Worm (Caenorhabditis elegans): Measurements from ENCODE around the gene prdx-3.

The prdx-3 gene

DNA sequence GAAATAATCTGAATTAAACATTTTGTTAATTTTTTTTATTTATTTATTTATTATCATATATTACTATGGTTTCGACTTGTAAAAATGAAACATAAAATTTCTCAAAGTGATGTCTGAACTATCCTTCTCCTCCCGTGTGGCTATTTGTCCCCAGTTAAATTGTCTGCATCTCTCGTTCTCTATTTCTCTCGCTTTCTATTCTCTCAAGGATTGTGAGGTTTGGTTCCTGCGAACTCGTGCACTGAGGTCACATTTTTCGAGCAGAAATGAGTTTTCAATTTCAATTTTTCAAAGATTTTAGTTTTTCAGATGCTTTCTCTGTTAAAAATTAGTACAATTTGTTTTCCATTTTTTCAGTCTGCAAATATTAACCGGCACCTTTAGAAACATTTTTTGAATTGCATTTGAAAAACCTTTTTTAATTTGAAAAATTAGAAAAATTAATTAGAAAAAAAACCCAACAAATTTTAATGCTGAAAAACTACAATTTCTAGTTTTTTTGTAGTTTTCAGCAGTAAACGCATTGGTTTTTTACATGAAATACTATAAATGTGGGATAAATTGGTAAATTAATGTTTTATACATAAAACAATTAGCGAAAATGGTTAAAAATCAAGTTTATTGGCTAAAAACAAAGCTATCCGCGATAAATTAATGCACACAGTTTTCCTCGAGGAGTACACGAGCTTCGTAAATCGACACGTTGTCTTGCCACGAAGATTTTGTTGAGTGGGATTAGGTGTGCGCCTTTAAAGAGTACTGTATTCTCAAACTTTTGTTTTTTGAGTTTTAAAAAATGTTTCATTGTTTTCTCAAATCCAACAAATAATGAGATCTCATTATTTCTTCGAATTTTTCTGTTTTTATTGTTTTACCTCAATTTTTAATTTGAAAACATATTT lies 5.1 kb downstream of the prdx-3 start (continued):
- TF ChIP-seq fkh-10 (GFP tag; optimal IDR thresholded peaks at IDR 0.05) (no peak), lin-39 (tag; optimal IDR thresholded peaks at IDR 0.05) (no peak)

DNA sequence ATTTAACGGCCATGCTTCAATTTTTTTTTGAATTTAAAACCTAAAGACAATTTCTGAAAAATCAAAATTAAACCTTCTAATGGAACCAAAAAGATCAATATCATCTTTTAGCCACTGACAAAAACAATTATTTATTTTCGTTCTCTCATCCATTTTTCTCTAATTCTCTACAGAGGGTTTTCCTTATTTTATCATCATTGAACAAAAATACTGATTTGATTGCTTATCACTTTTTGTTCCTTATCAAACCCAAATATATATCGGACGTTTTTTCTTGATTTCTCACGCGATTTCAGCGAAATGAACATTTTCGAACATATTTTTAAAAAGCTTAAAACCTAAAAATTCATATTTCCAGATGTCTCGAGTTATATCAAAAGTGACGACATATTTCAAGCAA lies 5.9 kb downstream of the prdx-3 start, which contains the start of gene mpc-1:
mpc-1 (plus strand) TSS at position 359 of the 400 bp plus-strand sequence.
- TF ChIP-seq sea-2 (GFP tag; optimal IDR thresholded peaks at IDR 0.05) (no peak), skn-1 (tag; optimal IDR thresholded peaks at IDR 0.05) (peak; percentile 48), jun-1 (tag; optimal IDR thresholded peaks at IDR 0.05) (peak; percentile 51), snpc-4 (tag; optimal IDR thresholded peaks at IDR 0.05) (peak; percentile 57), elt-3 (tag; optimal IDR thresholded peaks at IDR 0.05) (peak in 2 of 3 experiments; percentile 68 to 80), elt-2 (tag; optimal IDR thresholded peaks at IDR 0.05) (peak; percentile 89), fkh-2 (tag; optimal IDR thresholded peaks at IDR 0.05) (no peak), hmg-11 (tag; optimal IDR thresholded peaks at IDR 0.05) (no peak), lin-15B (tag; optimal IDR thresholded peaks at IDR 0.05) (no peak), nfya-1 (tag; optimal IDR thresholded peaks at IDR 0.05; ENCODE audit: insufficient read depth) (no peak), pha-4 (tag; optimal IDR thresholded peaks at IDR 0.05) (peak; percentile 64), pqm-1 (tag; optimal IDR thresholded peaks at IDR 0.05) (peak; percentile 95), ceh-9 (tag; optimal IDR thresholded peaks at IDR 0.05) (no peak), ZK546.5 (tag; optimal IDR thresholded peaks at IDR 0.05) (no peak), ceh-28 (tag; optimal IDR thresholded peaks at IDR 0.05) (peak; percentile 19)

DNA sequence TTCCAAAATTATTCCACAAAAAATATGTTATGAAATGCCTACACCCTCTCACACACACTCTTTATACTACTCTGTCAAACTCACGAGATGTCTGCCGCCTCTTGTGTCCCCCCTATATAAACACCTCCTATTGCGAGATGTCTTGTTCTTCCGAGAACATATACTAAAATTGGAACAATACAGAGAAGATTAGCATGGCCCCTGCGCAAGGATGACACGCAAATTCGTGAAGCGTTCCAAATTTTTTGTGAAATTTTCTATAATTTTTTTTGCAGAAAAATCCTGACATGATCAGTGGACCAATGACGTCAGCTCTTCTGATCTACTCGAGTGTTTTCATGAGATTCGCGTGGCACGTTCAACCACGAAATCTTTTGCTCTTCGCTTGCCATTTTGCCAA lies 6.8 kb downstream of the prdx-3 start:
- TF ChIP-seq snpc-4 (tag; optimal IDR thresholded peaks at IDR 0.05) (peak; percentile 98), pha-4 (tag; optimal IDR thresholded peaks at IDR 0.05) (peak; percentile 14), nfya-1 (tag; optimal IDR thresholded peaks at IDR 0.05; ENCODE audit: insufficient read depth) (peak; percentile 55), lin-15B (tag; optimal IDR thresholded peaks at IDR 0.05) (peak; percentile 0), hmg-11 (tag; optimal IDR thresholded peaks at IDR 0.05) (peak; percentile 43), nhr-43 (tag; optimal IDR thresholded peaks at IDR 0.05; ENCODE audit: poor library complexity, severe bottlenecking) (peak; percentile 71), nhr-23 (tag; optimal IDR thresholded peaks at IDR 0.05) (peak; percentile 29), lsy-12 (tag; optimal IDR thresholded peaks at IDR 0.05) (peak; percentile 63), nhr-25 (tag; optimal IDR thresholded peaks at IDR 0.05) (peak; percentile 22), elt-2 (tag; optimal IDR thresholded peaks at IDR 0.05) (peak; percentile 30), tbx-2 (tag; optimal IDR thresholded peaks at IDR 0.05) (peak; percentile 9), lin-39 (tag; optimal IDR thresholded peaks at IDR 0.05) (peak; percentile 33)

DNA sequence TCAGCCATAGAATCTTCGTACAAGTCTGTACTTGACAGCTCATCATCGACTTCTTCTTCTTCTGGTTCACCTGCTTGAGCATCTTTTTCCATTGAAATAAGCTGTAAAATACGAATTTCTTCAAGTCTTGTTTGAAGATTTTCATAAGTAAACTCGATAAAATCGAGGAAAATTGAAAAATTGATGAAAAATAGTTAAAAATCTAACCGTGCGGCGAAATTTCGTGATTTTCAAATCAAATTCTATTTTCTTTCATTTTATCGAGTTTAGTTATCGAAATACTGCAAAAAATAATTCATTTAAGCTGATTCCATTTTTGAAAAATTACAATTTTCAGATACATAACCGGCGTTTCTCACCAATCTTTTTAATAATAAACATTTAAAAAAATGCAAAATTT lies 7.9 kb downstream of the prdx-3 start, which contains the start of gene R07E5.11:
R07E5.11 (minus strand) TSS at position 101 of the 400 bp plus-strand sequence.
- TF ChIP-seq nhr-12 (tag; optimal IDR thresholded peaks at IDR 0.05) = no peak
- TF ChIP-seq lsy-12 (tag; optimal IDR thresholded peaks at IDR 0.05) = no peak
- TF ChIP-seq jun-1 (tag; optimal IDR thresholded peaks at IDR 0.05) = no peak
- no peak for TF ChIP-seq snpc-4 (tag; optimal IDR thresholded peaks at IDR 0.05)
- TF ChIP-seq nhr-76 (tag; optimal IDR thresholded peaks at IDR 0.05) = no peak
- no peak for TF ChIP-seq egl-5 (tag; optimal IDR thresholded peaks at IDR 0.05)
- TF ChIP-seq mml-1 (tag; optimal IDR thresholded peaks at IDR 0.05) = no peak

DNA sequence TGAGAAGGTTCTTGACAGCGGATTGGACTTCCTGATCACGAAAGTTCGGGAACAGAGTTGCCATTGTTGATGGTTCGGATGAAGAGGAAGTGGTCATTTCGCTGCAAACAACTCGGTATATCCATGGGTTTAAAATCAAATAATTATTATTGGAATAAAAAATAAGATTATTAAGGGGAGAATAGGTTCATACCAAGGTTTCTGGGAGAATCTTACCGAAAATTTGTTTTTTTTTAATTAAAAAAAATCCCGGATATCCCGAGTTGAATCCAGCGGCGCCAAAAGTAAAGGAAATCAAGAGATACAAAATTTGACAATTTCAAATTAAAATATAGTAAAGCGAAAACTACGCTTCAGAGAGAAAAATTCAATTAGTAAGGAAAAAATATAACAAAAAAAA lies 10.7 kb downstream of the prdx-3 start, which contains the start of the genes R07E5.19 and pdcd-2:
R07E5.19 (minus strand) TSS at position 101 of the 400 bp plus-strand sequence.
pdcd-2 (minus strand) TSS at position 102 of the 400 bp plus-strand sequence.
- TF ChIP-seq unc-39 (tag; optimal IDR thresholded peaks at IDR 0.05) (no peak), ceh-28 (tag; optimal IDR thresholded peaks at IDR 0.05) (no peak), unc-62 (GFP tag; optimal IDR thresholded peaks at IDR 0.05) (no peak), nhr-43 (tag; optimal IDR thresholded peaks at IDR 0.05; ENCODE audit: poor library complexity, severe bottlenecking) (no peak), snpc-4 (tag; optimal IDR thresholded peaks at IDR 0.05) (no peak), nhr-76 (tag; optimal IDR thresholded peaks at IDR 0.05) (no peak), mdl-1 (tag; optimal IDR thresholded peaks at IDR 0.05) (no peak), sea-2 (GFP tag; optimal IDR thresholded peaks at IDR 0.05) (no peak), elt-2 (tag; optimal IDR thresholded peaks at IDR 0.05) (no peak)

All from whole organism, L3 larva.